Fruit fly (Drosophila melanogaster): ENCODE measurements around the gene snRNP-U1-70K.
A peak's percentile ranks its signal among the peaks of the same experiment; 100 is the strongest.

The snRNP-U1-70K gene

dm6 chr2L:6956725-6957124, 14.8 kb downstream of the snRNP-U1-70K start, which contains the start of the genes CG13775 and CG3430:
Gene CG13775 (minus strand): TSS chr2L:6956950.
Gene CG3430 (plus strand): TSS chr2L:6957008.
- TF ChIP-seq Sox102F (GFP tag; optimal IDR thresholded peaks at IDR 0.05), result no peak
- 0 out of 3 replicates have a peak, but pooled peaks have one; percentile 30 for TF ChIP-seq mld (GFP tag; IDR thresholded peaks at IDR 0.05; ENCODE audit: partially characterized antibody)
- TF ChIP-seq BtbVII (GFP tag; optimal IDR thresholded peaks at IDR 0.05), result no peak
- TF ChIP-seq Poxn (GFP tag; IDR thresholded peaks at IDR 0.05), result no peak
- peak; percentile 23 for TF ChIP-seq trem (tag; optimal IDR thresholded peaks at IDR 0.05)
- TF ChIP-seq peb (GFP tag; IDR thresholded peaks at IDR 0.05), result no peak
- no peak for TF ChIP-seq fd3F (GFP tag; optimal IDR thresholded peaks at IDR 0.05)
- no peak for TF ChIP-seq Doc2 (GFP tag; IDR thresholded peaks at IDR 0.05)
- no peak for TF ChIP-seq Jarid2 (GFP tag; optimal IDR thresholded peaks at IDR 0.05)
- TF ChIP-seq CG2199 (GFP tag; IDR thresholded peaks at IDR 0.05), result no peak
- no peak for TF ChIP-seq chn (GFP tag; optimal IDR thresholded peaks at IDR 0.05)
- peak; percentile 24; the same call in 1 of the 2 replicates for TF ChIP-seq CG3847 (GFP tag; IDR thresholded peaks at IDR 0.05)
- TF ChIP-seq CG2678 (tag; optimal IDR thresholded peaks at IDR 0.05), result no peak
- TF ChIP-seq Chrac-16 (GFP tag; optimal IDR thresholded peaks at IDR 0.05), result peak; percentile 29
- no peak for TF ChIP-seq ATbp (GFP tag; optimal IDR thresholded peaks at IDR 0.05)
- no peak for TF ChIP-seq CG11560 (tag; IDR thresholded peaks at IDR 0.05)
- no peak for TF ChIP-seq D (optimal IDR thresholded peaks at IDR 0.05)
- no peak for TF ChIP-seq D (GFP tag; optimal IDR thresholded peaks at IDR 0.05)
- peak; percentile 51 for TF ChIP-seq Elba2 (GFP tag; optimal IDR thresholded peaks at IDR 0.05)
- no peak for TF ChIP-seq Dfd (GFP tag; optimal IDR thresholded peaks at IDR 0.05)
- TF ChIP-seq tio (GFP tag; optimal IDR thresholded peaks at IDR 0.05), result no peak
- TF ChIP-seq z (GFP tag; IDR thresholded peaks at IDR 0.05), result no peak
- TF ChIP-seq corto (GFP tag; optimal IDR thresholded peaks at IDR 0.05), result no peak
- no peak for TF ChIP-seq crol (GFP tag; IDR thresholded peaks at IDR 0.05)
- TF ChIP-seq Antp (GFP tag; optimal IDR thresholded peaks at IDR 0.05), result peak; percentile 62
- TF ChIP-seq HHEX (GFP tag; optimal IDR thresholded peaks at IDR 0.05), result no peak
- TF ChIP-seq CG12299 (tag; optimal IDR thresholded peaks at IDR 0.05), result no peak
- no peak for TF ChIP-seq CG31224 (GFP tag; IDR thresholded peaks at IDR 0.05)
- no peak for TF ChIP-seq cad (GFP tag; optimal IDR thresholded peaks at IDR 0.05)
- TF ChIP-seq luna (GFP tag; optimal IDR thresholded peaks at IDR 0.05), result no peak
- TF ChIP-seq CG3838 (GFP tag; optimal IDR thresholded peaks at IDR 0.05), result no peak
- TF ChIP-seq tup (GFP tag; optimal IDR thresholded peaks at IDR 0.05), result no peak
- TF ChIP-seq Sry-β (GFP tag; optimal IDR thresholded peaks at IDR 0.05), result peak; percentile 22
- no peak for TF ChIP-seq bsh (GFP tag; optimal IDR thresholded peaks at IDR 0.05)
- TF ChIP-seq ssp (GFP tag; IDR thresholded peaks at IDR 0.05), result no peak
- peak; percentile 10 for TF ChIP-seq CG13424 (tag; optimal IDR thresholded peaks at IDR 0.05)
- TF ChIP-seq CG2116 (GFP tag; optimal IDR thresholded peaks at IDR 0.05), result peak; percentile 54
- TF ChIP-seq CG3407 (GFP tag; optimal IDR thresholded peaks at IDR 0.05), result no peak
- TF ChIP-seq CTCF (GFP tag; optimal IDR thresholded peaks at IDR 0.05), result no peak
- no peak for TF ChIP-seq slp2 (GFP tag; optimal IDR thresholded peaks at IDR 0.05)
- TF ChIP-seq tna (GFP tag; IDR thresholded peaks at IDR 0.05; ENCODE audit: partially characterized antibody), result 0 out of 2 replicates have a peak, but pooled peaks have one; percentile 30
- no peak for TF ChIP-seq CG10147 (GFP tag; optimal IDR thresholded peaks at IDR 0.05)
- 0 out of 3 replicates have a peak, but pooled peaks have one; percentile 45 for TF ChIP-seq CG34422 (GFP tag; IDR thresholded peaks at IDR 0.05)
- TF ChIP-seq CG6254 (GFP tag; optimal IDR thresholded peaks at IDR 0.05), result no peak
- no peak for TF ChIP-seq ham (GFP tag; IDR thresholded peaks at IDR 0.05)
- TF ChIP-seq Rx (GFP tag; IDR thresholded peaks at IDR 0.05), result no peak
- no peak for TF ChIP-seq ewg (GFP tag; optimal IDR thresholded peaks at IDR 0.05)
- TF ChIP-seq Tbp (GFP tag; optimal IDR thresholded peaks at IDR 0.05), result no peak
- no peak for TF ChIP-seq CG6175 (GFP tag; IDR thresholded peaks at IDR 0.05)
- TF ChIP-seq PHDP (tag; optimal IDR thresholded peaks at IDR 0.05), result no peak
- peak; percentile 39 for TF ChIP-seq stwl (tag; optimal IDR thresholded peaks at IDR 0.05)
- TF ChIP-seq zen (tag; optimal IDR thresholded peaks at IDR 0.05), result no peak
